Fruit fly (Drosophila melanogaster): ENCODE results near the gene sd.

DNA sequence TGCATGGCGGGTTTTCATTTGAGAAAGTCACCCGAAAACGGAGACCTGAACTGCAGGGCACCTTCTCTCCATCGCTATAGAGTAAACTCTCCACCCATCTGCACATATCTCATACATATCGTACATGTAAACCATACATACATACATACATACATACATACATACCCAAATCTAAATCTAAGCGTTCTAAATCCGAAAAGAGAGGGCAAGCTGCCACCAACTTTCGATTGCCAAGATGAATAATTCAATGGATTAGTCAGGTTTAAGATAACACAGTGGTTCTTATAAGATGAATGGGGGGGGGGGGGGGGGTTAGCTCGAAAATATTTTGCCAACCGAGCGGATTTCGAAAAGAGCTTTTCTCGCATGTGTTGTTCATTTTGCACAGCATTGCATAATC, 10.3 kb downstream of the sd start:
- TF ChIP-seq usp (GFP tag; optimal IDR thresholded peaks at IDR 0.05) (no peak), CG8478 (optimal IDR thresholded peaks at IDR 0.05) (no peak), EcR (GFP tag; optimal IDR thresholded peaks at IDR 0.05) (no peak), Dll (optimal IDR thresholded peaks at IDR 0.05) (no peak), psq (optimal IDR thresholded peaks at IDR 0.05) (no peak)

Data from whole organism.